Fruit fly (Drosophila melanogaster) whole organism, embryonic: ENCODE results near the gene CG15891.

ENCODE experiments used
- Atf-2 ChIP-seq: fragments of 200-800 bp; sonication (Bioruptor generic); optimal IDR thresholded peaks from 2 replicates; lab custom pipeline; 2016; ENCODE audit warnings: missing biosample characterization, missing genetic modification characterization
- C15 ChIP-seq: fragments of 200-800 bp; sonication (Bioruptor generic); IDR thresholded peaks from 3 replicates; pipeline ENCODE4 v1.3.6; 2022; ENCODE audit warnings: missing biosample characterization, missing genetic modification characterization
- CG1024 ChIP-seq: fragments of 200-800 bp; sonication (Bioruptor generic); IDR thresholded peaks from 2 replicates; pipeline ENCODE4 v1.3.6; 2022; ENCODE audit warnings: missing biosample characterization, missing genetic modification characterization
- CG11456 ChIP-seq: fragments of 200-800 bp; sonication (Bioruptor generic); IDR thresholded peaks from 3 replicates; pipeline ENCODE4 v1.3.6; 2022; ENCODE audit warnings: missing biosample characterization, missing genetic modification characterization
- CG1603 ChIP-seq: fragments of 200-800 bp; sonication (Bioruptor generic); optimal IDR thresholded peaks from 2 replicates; lab custom pipeline; 2019; ENCODE audit warnings: missing biosample characterization, mild to moderate bottlenecking, missing genetic modification characterization, moderate library complexity
- CG16815 ChIP-seq: fragments of 200-800 bp; sonication (Bioruptor generic); optimal IDR thresholded peaks from 3 replicates; lab custom pipeline; 2017; ENCODE audit warnings: missing biosample characterization, mild to moderate bottlenecking, missing genetic modification characterization
- CG17328 ChIP-seq: fragments of 200-800 bp; sonication (Bioruptor generic); IDR thresholded peaks from 2 replicates; pipeline ENCODE4 v1.3.6; 2022; ENCODE audit warnings: missing biosample characterization, missing genetic modification characterization
- CG18011 ChIP-seq: fragments of 200-800 bp; sonication (Bioruptor generic); optimal IDR thresholded peaks from 2 replicates; lab custom pipeline; 2017; ENCODE audit warnings: missing biosample characterization, missing genetic modification characterization, mild to moderate bottlenecking, moderate library complexity, missing genotype
- CG2889 ChIP-seq: fragments of 200-800 bp; sonication (Bioruptor generic); IDR thresholded peaks from 3 replicates; pipeline ENCODE4 v1.3.6; 2022; ENCODE audit warnings: missing biosample characterization, missing genetic modification characterization
- CG34422 ChIP-seq: fragments of 200-800 bp; sonication (Bioruptor generic); IDR thresholded peaks from 3 replicates; pipeline ENCODE4 v1.3.6; 2022; ENCODE audit warnings: missing biosample characterization, missing genetic modification characterization
- CG4404 ChIP-seq: fragments of 200-800 bp; sonication (Bioruptor generic); IDR thresholded peaks from 2 replicates; pipeline ENCODE4 v1.3.6; 2022; ENCODE audit warnings: missing biosample characterization, missing genetic modification characterization
- CG4707 ChIP-seq: fragments of 200-800 bp; sonication (Bioruptor generic); optimal IDR thresholded peaks from 2 replicates; lab custom pipeline; 2018; ENCODE audit warnings: missing biosample characterization, mild to moderate bottlenecking, missing genetic modification characterization, moderate library complexity
- CG6813 ChIP-seq: fragments of 200-800 bp; sonication (Bioruptor generic); optimal IDR thresholded peaks from 2 replicates; lab custom pipeline; 2017; ENCODE audit warnings: missing biosample characterization, missing genetic modification characterization, mild to moderate bottlenecking, moderate library complexity, missing genetic modification reagents
- CG7357 ChIP-seq: fragments of 200-800 bp; sonication (Bioruptor generic); IDR thresholded peaks from 3 replicates; pipeline ENCODE4 v1.3.6; 2022; ENCODE audit warnings: missing biosample characterization, missing genetic modification characterization
- CG7963 ChIP-seq: fragments of 200-800 bp; sonication (Bioruptor generic); IDR thresholded peaks from 3 replicates; pipeline ENCODE4 v1.3.6; 2022; ENCODE audit warnings: missing biosample characterization, missing genetic modification characterization; ENCODE audit not compliant: partially characterized antibody
- CG9817 ChIP-seq: fragments of 200-800 bp; sonication (Bioruptor generic); optimal IDR thresholded peaks from 2 replicates; lab custom pipeline; 2018; ENCODE audit warnings: missing biosample characterization, mild to moderate bottlenecking, missing genetic modification characterization, moderate library complexity
- Dbx ChIP-seq: fragments of 200-800 bp; sonication (Bioruptor generic); IDR thresholded peaks from 3 replicates; pipeline ENCODE4 v1.3.6; 2022; ENCODE audit warnings: missing biosample characterization, missing genetic modification characterization
- Dfd ChIP-seq, 2 experiments: fragments of >200 bp; optimal IDR thresholded peaks; 2 replicates each; lab custom pipeline; 2017; ENCODE audit warnings: missing biosample characterization in 2 of 2, missing genetic modification characterization in 2 of 2
- H2.0 ChIP-seq: fragments of 200-800 bp; sonication (Bioruptor generic); IDR thresholded peaks from 2 replicates; pipeline ENCODE4 v1.3.6; 2022; ENCODE audit warnings: missing biosample characterization, missing genetic modification characterization
- HmgD ChIP-seq: fragments of 200-800 bp; sonication (Bioruptor generic); optimal IDR thresholded peaks from 3 replicates; lab custom pipeline; 2016; ENCODE audit warnings: missing biosample characterization, missing genetic modification characterization
- Hmr ChIP-seq: fragments of 200-800 bp; sonication (Bioruptor generic); optimal IDR thresholded peaks from 3 replicates; lab custom pipeline; 2017; ENCODE audit warnings: mild to moderate bottlenecking, missing biosample characterization, missing genetic modification reagents, missing genetic modification characterization
- Hr78 ChIP-seq, 2 experiments: fragments of 200-800 bp in 1 of 2; fragments of >200 bp in 1 of 2; sonication (Bioruptor generic) in 1 of 2; optimal IDR thresholded peaks; 2 replicates each; lab custom pipeline; 2017 to 2019; ENCODE audit warnings: missing biosample characterization in 2 of 2, missing genetic modification characterization in 2 of 2, mild to moderate bottlenecking in 1 of 2, moderate library complexity in 1 of 2
- Mrtf ChIP-seq: fragments of 200-800 bp; sonication (Bioruptor generic); IDR thresholded peaks from 3 replicates; pipeline ENCODE4 v1.3.6; 2022; ENCODE audit warnings: missing biosample characterization, missing genetic modification characterization
- Neu2 ChIP-seq: fragments of 200-800 bp; sonication (Bioruptor generic); optimal IDR thresholded peaks from 3 replicates; lab custom pipeline; 2016; ENCODE audit warnings: missing biosample characterization, missing genetic modification characterization, borderline replicate concordance
- Sox102F ChIP-seq: fragments of 200-800 bp; sonication (Bioruptor generic); optimal IDR thresholded peaks from 2 replicates; lab custom pipeline; 2018; ENCODE audit warnings: missing biosample characterization, mild to moderate bottlenecking, missing genetic modification characterization, moderate library complexity
- Ssrp ChIP-seq: fragments of 200-800 bp; sonication (Bioruptor generic); optimal IDR thresholded peaks from 2 replicates; lab custom pipeline; 2018; ENCODE audit warnings: missing biosample characterization, mild to moderate bottlenecking, missing genetic modification characterization, moderate library complexity
- Vsx1 ChIP-seq: fragments of 200-800 bp; sonication (Bioruptor generic); optimal IDR thresholded peaks from 2 replicates; lab custom pipeline; 2017; ENCODE audit warnings: missing biosample characterization, mild to moderate bottlenecking, missing genetic modification characterization, missing genetic modification reagents
- ash1 ChIP-seq: fragments of 200-800 bp; sonication (Bioruptor generic); optimal IDR thresholded peaks from 2 replicates; lab custom pipeline; 2018; ENCODE audit warnings: missing biosample characterization, mild to moderate bottlenecking, missing genetic modification characterization
- caup ChIP-seq: fragments of 200-800 bp; sonication (Bioruptor generic); optimal IDR thresholded peaks from 3 replicates; lab custom pipeline; 2017; ENCODE audit warnings: missing biosample characterization, mild to moderate bottlenecking, missing genetic modification characterization, moderate library complexity; ENCODE audit not compliant: severe bottlenecking
- cg ChIP-seq: fragments of 200-800 bp; sonication (Bioruptor generic); optimal IDR thresholded peaks from 3 replicates; lab custom pipeline; 2019; ENCODE audit warnings: missing biosample characterization, mild to moderate bottlenecking, missing genetic modification characterization, moderate library complexity
- dm ChIP-seq: fragments of 200-800 bp; sonication (Bioruptor generic); optimal IDR thresholded peaks from 3 replicates; lab custom pipeline; 2016; ENCODE audit warnings: missing biosample characterization, missing genetic modification characterization
- eve ChIP-seq, 2 experiments: fragments of >200 bp; optimal IDR thresholded peaks; 2 replicates each; lab custom pipeline; 2017; ENCODE audit warnings: missing biosample characterization in 2 of 2, missing genetic modification characterization in 2 of 2
- fd64A ChIP-seq: fragments of 200-800 bp; sonication (Bioruptor generic); optimal IDR thresholded peaks from 3 replicates; lab custom pipeline; 2018; ENCODE audit warnings: missing biosample characterization, mild to moderate bottlenecking, missing genetic modification characterization
- ftz-f1 ChIP-seq: fragments of 200-800 bp; sonication (Bioruptor generic); optimal IDR thresholded peaks from 2 replicates; lab custom pipeline; 2016; ENCODE audit warnings: missing biosample characterization, missing genetic modification characterization
- ind ChIP-seq: fragments of 200-800 bp; sonication (Bioruptor generic); optimal IDR thresholded peaks from 3 replicates; lab custom pipeline; 2016; ENCODE audit warnings: missing biosample characterization, missing genetic modification characterization
- insv ChIP-seq, 2 experiments: fragments of 200-800 bp; sonication (Bioruptor generic); optimal IDR thresholded peaks; 3 replicates each; lab custom pipeline; 2016 to 2018; ENCODE audit warnings: missing biosample characterization in 2 of 2, missing genetic modification characterization in 2 of 2
- klu ChIP-seq: fragments of 200-800 bp; sonication (Bioruptor generic); IDR thresholded peaks from 2 replicates; pipeline ENCODE4 v1.3.6; 2022; ENCODE audit warnings: missing biosample characterization, missing genetic modification characterization
- maf-S ChIP-seq: fragments of 200-800 bp; sonication (Bioruptor generic); optimal IDR thresholded peaks from 2 replicates; lab custom pipeline; 2016; ENCODE audit warnings: missing biosample characterization, missing genetic modification characterization
- onecut ChIP-seq: fragments of 200-800 bp; sonication (Bioruptor generic); IDR thresholded peaks from 2 replicates; pipeline ENCODE4 v1.3.6; 2022; ENCODE audit warnings: missing biosample characterization, missing genetic modification characterization
- peb ChIP-seq: fragments of 200-800 bp; sonication (Bioruptor generic); IDR thresholded peaks from 2 replicates; pipeline ENCODE4 v1.3.6; 2022; ENCODE audit warnings: missing biosample characterization, missing genetic modification characterization
- pros ChIP-seq: fragments of 200-800 bp; sonication (Bioruptor generic); optimal IDR thresholded peaks from 3 replicates; lab custom pipeline; 2019; ENCODE audit warnings: missing biosample characterization, mild to moderate bottlenecking, missing genetic modification characterization, moderate library complexity
- salm ChIP-seq: fragments of 200-800 bp; sonication (Bioruptor generic); optimal IDR thresholded peaks from 2 replicates; lab custom pipeline; 2018; ENCODE audit warnings: missing biosample characterization, mild to moderate bottlenecking, missing genetic modification characterization
- seq ChIP-seq: fragments of 200-800 bp; sonication (Bioruptor generic); IDR thresholded peaks from 2 replicates; pipeline ENCODE4 v1.3.6; 2022; ENCODE audit warnings: missing biosample characterization, missing genetic modification characterization
- shn ChIP-seq: fragments of 200-800 bp; sonication (Bioruptor generic); optimal IDR thresholded peaks from 3 replicates; lab custom pipeline; 2016; ENCODE audit warnings: missing biosample characterization, missing genetic modification characterization
- so ChIP-seq: fragments of 200-800 bp; sonication (Bioruptor generic); IDR thresholded peaks from 3 replicates; pipeline ENCODE4 v1.3.6; 2022; ENCODE audit warnings: missing biosample characterization, missing genetic modification characterization
- ttk ChIP-seq: fragments of 200-800 bp; sonication (Bioruptor generic); IDR thresholded peaks from 2 replicates; pipeline ENCODE4 v2.1.2; 2022; ENCODE audit warnings: missing biosample characterization, missing genetic modification characterization
- vvl ChIP-seq: fragments of 200-800 bp; sonication (Bioruptor generic); IDR thresholded peaks from 2 replicates; pipeline ENCODE4 v1.3.6; 2022; ENCODE audit warnings: missing biosample characterization, missing genetic modification characterization
- z ChIP-seq: fragments of 200-800 bp; sonication (Bioruptor generic); IDR thresholded peaks from 3 replicates; pipeline ENCODE4 v1.3.6; 2022; ENCODE audit warnings: missing biosample characterization, missing genetic modification characterization
- zen ChIP-seq: fragments of 200-800 bp; sonication (Bioruptor generic); optimal IDR thresholded peaks from 3 replicates; lab custom pipeline; 2018; ENCODE audit warnings: missing biosample characterization, mild to moderate bottlenecking, missing genetic modification characterization, moderate library complexity

CG15891 gene

dm6 chrX:6339970-6340548 is 44.9 kb upstream of the CG15891 start (continued):
- TF ChIP-seq CG6813 (GFP tag; lab: Kevin White, UChicago) (peak; percentile 59), onecut (GFP tag; lab: Robert Waterston, UW) (no peak), maf-S (GFP tag; lab: Kevin White, UChicago) (peak; percentile 17), Sox102F (peak; percentile 72), CG16815 (GFP tag; lab: Kevin White, UChicago) (no peak), Dbx (GFP tag; lab: Robert Waterston, UW) (peak; percentile 55; the same call in 1 of the 3 replicates), klu (GFP tag; lab: Robert Waterston, UW) (peak; percentile 50), Hr78 (GFP tag; optimal IDR thresholded peaks at IDR 0.05; lab: Kevin White, UChicago) (peak in 1 of 2 experiments; percentile 54), CG4707 (GFP tag; lab: Kevin White, UChicago) (peak; percentile 9), CG17328 (GFP tag; lab: Robert Waterston, UW) (peak; percentile 72), eve (GFP tag; optimal IDR thresholded peaks at IDR 0.05; lab: Kevin White, UChicago) (no peak), CG1024 (0 out of 2 replicates have a peak, but pooled peaks have one; percentile 11), HmgD (no peak), CG1603 (tag; lab: Kevin White, UChicago) (peak; percentile 68), ftz-f1 (GFP tag; lab: Kevin White, UChicago) (no peak), salm (tag; lab: Kevin White, UChicago) (peak; percentile 38), z (no peak), zen (tag; lab: Kevin White, UChicago) (no peak), ash1 (GFP tag; lab: Kevin White, UChicago) (no peak), Hmr (GFP tag; lab: Kevin White, UChicago) (peak; percentile 13), H2.0 (GFP tag; lab: Robert Waterston, UW) (peak; percentile 59), cg (GFP tag; lab: Kevin White, UChicago) (no peak), so (GFP tag; lab: Robert Waterston, UW) (peak; percentile 64; the same call in 1 of the 3 replicates), CG2889 (peak; percentile 57; the same call in 1 of the 3 replicates), fd64A (GFP tag; lab: Kevin White, UChicago) (peak; percentile 27), caup (GFP tag; lab: Kevin White, UChicago) (peak; percentile 61), Atf-2 (no peak), vvl (GFP tag; lab: Robert Waterston, UW) (peak; percentile 81), ttk (GFP tag; lab: Robert Waterston, UW) (peak; percentile 58; the same call in 1 of the 2 replicates), CG11456 (GFP tag; lab: Robert Waterston, UW) (peak; percentile 54; the same call in 1 of the 3 replicates), CG18011 (no peak), Neu2 (GFP tag; lab: Kevin White, UChicago) (no peak), Ssrp (peak; percentile 46), pros (GFP tag; lab: Kevin White, UChicago) (no peak), CG7357 (GFP tag; lab: Robert Waterston, UW) (peak; percentile 28; the same call in 1 of the 3 replicates), CG34422 (GFP tag; lab: Robert Waterston, UW) (peak; percentile 64; the same call in 2 of the 3 replicates), shn (peak; percentile 24), CG4404 (GFP tag; lab: Robert Waterston, UW) (peak; percentile 22; the same call in 1 of the 2 replicates), seq (GFP tag; lab: Robert Waterston, UW) (0 out of 2 replicates have a peak, but pooled peaks have one; percentile 28), C15 (0 out of 3 replicates have a peak, but pooled peaks have one; percentile 39), peb (GFP tag; lab: Robert Waterston, UW) (0 out of 2 replicates have a peak, but pooled peaks have one; percentile 18), CG9817 (peak; percentile 63), Vsx1 (GFP tag; lab: Kevin White, UChicago) (no peak), Dfd (GFP tag; optimal IDR thresholded peaks at IDR 0.05; lab: Kevin White, UChicago) (no peak), dm (GFP tag; lab: Kevin White, UChicago) (peak; percentile 23), CG7963 (GFP tag; lab: Robert Waterston, UW) (no peak), ind (GFP tag; lab: Kevin White, UChicago) (peak; percentile 53), Mrtf (0 out of 3 replicates have a peak, but pooled peaks have one; percentile 6), insv (GFP tag; optimal IDR thresholded peaks at IDR 0.05; lab: Kevin White, UChicago) (no peak)
